Worm (Caenorhabditis elegans) whole organism, early embryonic: ENCODE measurements around the gene srw-16.

Experiments
- B0310.2 ChIP-seq: sonication (generic microtip); optimal IDR thresholded peaks from 2 replicates; lab custom pipeline; 2016; ENCODE audit warnings: mild to moderate bottlenecking, missing genetic modification characterization, missing compliant biosample characterization
- F13C5.2 ChIP-seq: sonication (generic microtip); optimal IDR thresholded peaks from 2 replicates; lab custom pipeline; 2017; ENCODE audit warnings: mild to moderate bottlenecking, missing genetic modification characterization, inconsistent platforms, missing compliant biosample characterization
- aly-1 ChIP-seq: sonication (generic microtip); optimal IDR thresholded peaks from 2 replicates; lab custom pipeline; 2016; ENCODE audit warnings: missing genetic modification characterization, missing compliant biosample characterization
- ama-1 ChIP-seq: fragments of 150-350 bp; optimal IDR thresholded peaks from 2 replicates; lab custom pipeline; 2014
- ceh-13 ChIP-seq: fragments of 200-800 bp; sonication (Bioruptor generic); optimal IDR thresholded peaks from 2 replicates; lab custom pipeline; 2018; ENCODE audit warnings: mild to moderate bottlenecking, missing genetic modification characterization, missing compliant biosample characterization
- ceh-36 ChIP-seq: sonication (generic microtip); optimal IDR thresholded peaks from 2 replicates; lab custom pipeline; 2016; ENCODE audit warnings: missing genetic modification characterization, inconsistent platforms, missing compliant biosample characterization
- ets-7 ChIP-seq: sonication (generic microtip); optimal IDR thresholded peaks from 2 replicates; lab custom pipeline; 2016; ENCODE audit warnings: missing genotype, missing genetic modification characterization, missing compliant biosample characterization
- flt-1 ChIP-seq: fragments of 200-800 bp; sonication (Bioruptor generic); IDR thresholded peaks from 2 replicates; pipeline ENCODE4 v1.3.6; 2022; ENCODE audit warnings: missing genetic modification characterization, missing compliant biosample characterization
- hmbx-1 ChIP-seq: sonication (generic microtip); optimal IDR thresholded peaks from 2 replicates; lab custom pipeline; 2016; ENCODE audit warnings: mild to moderate bottlenecking, missing genetic modification characterization, missing compliant biosample characterization
- hmg-4 ChIP-seq: fragments of 200-800 bp; sonication (Bioruptor generic); optimal IDR thresholded peaks from 2 replicates; lab custom pipeline; 2018; ENCODE audit warnings: mild to moderate bottlenecking, missing genetic modification characterization, missing compliant biosample characterization
- hnd-1 ChIP-seq: sonication (generic microtip); optimal IDR thresholded peaks from 2 replicates; lab custom pipeline; 2016; ENCODE audit warnings: missing genetic modification characterization, missing compliant biosample characterization
- pes-1 ChIP-seq: fragments of 200-800 bp; sonication (Bioruptor generic); IDR thresholded peaks from 2 replicates; pipeline ENCODE4 v1.3.6; 2022; ENCODE audit warnings: missing genetic modification reagents, missing genetic modification characterization, missing compliant biosample characterization
- scrt-1 ChIP-seq: fragments of 200-800 bp; sonication (Bioruptor generic); IDR thresholded peaks from 2 replicates; pipeline ENCODE4 v1.3.6; 2022; ENCODE audit warnings: missing genetic modification characterization, missing compliant biosample characterization
- sea-1 ChIP-seq: fragments of 200-800 bp; sonication (Bioruptor generic); conservative IDR thresholded peaks from 2 replicates; pipeline ENCODE4 v1.3.6; 2022; ENCODE audit warnings: missing genetic modification characterization, missing compliant biosample characterization
- tbx-11 ChIP-seq: fragments of 200-800 bp; sonication (Bioruptor generic); IDR thresholded peaks from 2 replicates; pipeline ENCODE4 v1.3.6; 2022; ENCODE audit warnings: missing genetic modification characterization, missing compliant biosample characterization
- tbx-37 ChIP-seq: fragments of 200-800 bp; sonication (Bioruptor generic); conservative IDR thresholded peaks from 2 replicates; pipeline ENCODE4 v1.3.6; 2022; ENCODE audit warnings: missing genetic modification reagents, missing genetic modification characterization, missing compliant biosample characterization
- tra-4 ChIP-seq: sonication (generic microtip); optimal IDR thresholded peaks from 2 replicates; lab custom pipeline; 2017; ENCODE audit warnings: missing genetic modification characterization, missing compliant biosample characterization

srw-16 gene

DNA sequence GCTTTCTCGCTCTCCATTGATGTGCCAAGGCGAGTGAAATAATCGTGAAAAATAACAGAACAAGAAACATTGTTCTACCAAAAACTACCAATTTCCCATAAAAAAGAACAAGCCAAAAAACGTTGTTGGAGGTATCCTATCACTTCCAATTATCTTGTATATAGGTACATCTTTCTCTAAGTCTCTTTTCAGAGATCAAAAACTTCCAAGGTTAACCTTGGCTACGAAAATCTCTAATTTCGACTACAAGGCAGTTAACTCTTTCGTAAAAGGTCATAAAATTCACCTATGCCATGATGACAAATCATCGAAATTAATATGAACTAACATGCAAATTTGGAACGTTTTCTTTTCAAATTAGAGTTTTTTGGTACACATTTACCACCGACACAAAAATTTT is 13.2 kb upstream of the srw-16 start, which contains the start of gene cyp-34A1:
cyp-34A1 (minus strand) TSS at position 101 of the 400 bp plus-strand sequence.
- TF ChIP-seq hmg-4 (GFP tag; lab: Kevin White, UChicago) (no peak), scrt-1 (no peak), pes-1 (no peak), hmbx-1 (tag; lab: Kevin White, UChicago) (no peak), tbx-11 (GFP tag; lab: Robert Waterston, UW) (no peak), aly-1 (tag; lab: Kevin White, UChicago) (no peak), tbx-37 (GFP tag; lab: Robert Waterston, UW) (no peak), F13C5.2 (tag; lab: Kevin White, UChicago) (no peak), hnd-1 (tag; lab: Kevin White, UChicago) (no peak), sea-1 (no peak), flt-1 (GFP tag; lab: Robert Waterston, UW) (no peak), ets-7 (tag; lab: Kevin White, UChicago) (no peak), ceh-36 (no peak), ceh-13 (no peak), B0310.2 (tag; lab: Kevin White, UChicago) (no peak), tra-4 (tag; lab: Kevin White, UChicago) (no peak), ama-1 (lab: Kevin White, UChicago) (no peak)

DNA sequence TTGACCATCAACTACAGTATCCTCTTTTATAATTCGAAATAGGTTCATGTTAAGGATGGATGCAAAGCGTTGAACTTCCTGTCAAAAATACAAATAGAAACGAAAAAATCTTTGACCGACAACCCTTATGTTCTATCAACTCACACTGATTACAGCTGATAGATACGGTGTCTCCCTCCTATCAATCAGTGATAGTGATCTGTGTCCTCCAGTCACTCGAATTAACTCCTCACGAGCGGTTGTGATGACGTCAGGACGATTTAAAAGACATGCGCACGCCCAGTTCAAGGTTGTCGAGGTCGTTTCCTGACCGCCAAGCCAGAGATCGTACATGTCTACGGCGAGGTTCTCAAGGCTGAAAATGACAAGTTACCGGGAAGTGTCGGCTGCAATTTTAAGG is 11.3 kb upstream of the srw-16 start:
- TF ChIP-seq hmbx-1 (tag; lab: Kevin White, UChicago) (no peak), pes-1 (no peak), B0310.2 (tag; lab: Kevin White, UChicago) (no peak), flt-1 (GFP tag; lab: Robert Waterston, UW) (no peak), sea-1 (no peak), ceh-13 (no peak), scrt-1 (no peak), hmg-4 (GFP tag; lab: Kevin White, UChicago) (no peak), hnd-1 (tag; lab: Kevin White, UChicago) (no peak), aly-1 (tag; lab: Kevin White, UChicago) (no peak), ets-7 (tag; lab: Kevin White, UChicago) (no peak), tbx-11 (GFP tag; lab: Robert Waterston, UW) (no peak)

DNA sequence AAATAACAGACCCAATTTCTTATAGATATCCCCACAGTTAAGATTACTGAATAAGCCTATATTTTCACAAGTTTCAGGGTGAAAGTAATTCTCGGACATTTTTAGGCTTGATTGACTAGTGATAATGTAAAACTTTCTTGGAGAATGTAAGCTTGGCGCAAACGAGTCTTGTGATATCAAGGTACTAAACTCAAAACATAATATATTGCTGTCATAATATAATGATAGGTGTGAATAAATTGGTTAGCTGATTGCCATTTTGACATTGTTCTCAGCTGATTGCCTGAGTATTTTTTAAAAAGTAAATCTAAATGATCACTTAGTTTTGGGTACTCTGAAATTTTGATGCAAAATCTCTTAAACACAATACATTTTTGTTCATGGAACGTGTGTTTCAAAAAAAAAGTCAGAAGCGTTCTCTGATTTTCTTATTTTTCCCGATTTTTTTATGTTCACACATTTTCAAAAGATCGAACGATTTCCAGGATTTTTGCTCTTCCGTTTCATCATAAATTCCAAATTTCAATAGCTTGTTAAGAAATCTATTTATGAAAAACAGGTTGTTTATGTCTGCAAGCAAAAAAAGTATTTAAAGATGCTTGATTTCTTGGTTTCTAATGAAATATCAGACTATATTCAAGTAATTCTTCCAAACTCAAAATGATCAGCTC is 6.8 kb upstream of the srw-16 start, which contains the start of the genes srw-19 and srx-51:
srw-19 (minus strand) TSS at position 101 of the 671 bp plus-strand sequence.
srx-51 (plus strand) TSS at position 621 of the 671 bp plus-strand sequence.
- TF ChIP-seq tbx-11 (GFP tag; lab: Robert Waterston, UW) (no peak), hmg-4 (GFP tag; lab: Kevin White, UChicago) (no peak), ceh-36 (no peak)

DNA sequence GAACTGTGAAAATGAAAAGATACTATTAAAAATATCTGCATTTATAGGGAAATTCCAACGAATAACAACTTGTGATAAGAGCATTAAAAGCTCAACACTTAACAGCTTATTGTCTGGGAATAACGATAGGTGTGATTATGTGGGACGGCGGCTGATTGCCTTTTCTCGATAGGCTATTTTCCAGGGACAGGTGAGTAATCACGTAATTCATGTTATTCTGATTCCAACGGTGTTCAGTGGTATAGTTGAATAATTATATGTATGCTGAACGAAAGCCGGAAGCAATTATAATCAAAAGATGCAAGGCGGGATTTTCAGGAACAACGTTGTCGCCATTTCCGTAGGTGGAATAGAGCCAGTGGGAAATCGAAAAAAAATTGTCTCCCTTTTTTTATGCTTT is 2.3 kb upstream of the srw-16 start, which contains the start of gene srw-17:
srw-17 (minus strand) TSS at position 101 of the 400 bp plus-strand sequence.
- TF ChIP-seq hnd-1 (tag; lab: Kevin White, UChicago) (no peak), aly-1 (tag; lab: Kevin White, UChicago) (no peak), ama-1 (lab: Kevin White, UChicago) (no peak), tbx-11 (GFP tag; lab: Robert Waterston, UW) (no peak), tra-4 (tag; lab: Kevin White, UChicago) (no peak)

DNA sequence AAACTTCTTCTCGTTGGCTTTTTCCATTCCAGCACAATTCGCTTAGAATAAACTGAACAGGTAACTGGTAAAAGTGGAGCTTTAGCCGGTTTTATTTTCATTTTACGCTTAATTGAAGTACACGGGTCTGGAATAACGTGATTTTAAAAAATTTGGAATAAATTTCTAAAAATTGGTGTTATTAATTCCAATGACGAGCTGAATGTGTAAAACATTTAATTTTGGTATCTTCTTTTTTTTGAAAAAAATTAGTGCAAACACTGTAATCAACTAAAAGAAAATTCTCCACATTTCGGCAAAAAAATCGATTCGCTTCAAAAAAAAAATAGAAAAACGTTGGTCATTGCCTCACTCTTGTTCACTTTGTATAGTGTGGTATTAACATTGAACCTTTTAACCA is 2.4 kb downstream of the srw-16 start, which contains the start of gene T10H4.4:
T10H4.4 (minus strand) TSS at position 101 of the 400 bp plus-strand sequence.
- TF ChIP-seq hmg-4 (GFP tag; lab: Kevin White, UChicago) (no peak), pes-1 (no peak), ceh-36 (no peak), B0310.2 (tag; lab: Kevin White, UChicago) (no peak), scrt-1 (no peak), tra-4 (tag; lab: Kevin White, UChicago) (no peak), ets-7 (tag; lab: Kevin White, UChicago) (no peak), hmbx-1 (tag; lab: Kevin White, UChicago) (no peak), sea-1 (no peak), ama-1 (lab: Kevin White, UChicago) (no peak), ceh-13 (no peak), F13C5.2 (tag; lab: Kevin White, UChicago) (no peak), tbx-37 (GFP tag; lab: Robert Waterston, UW) (no peak), aly-1 (tag; lab: Kevin White, UChicago) (no peak), tbx-11 (GFP tag; lab: Robert Waterston, UW) (no peak), flt-1 (GFP tag; lab: Robert Waterston, UW) (no peak), hnd-1 (tag; lab: Kevin White, UChicago) (no peak)

DNA sequence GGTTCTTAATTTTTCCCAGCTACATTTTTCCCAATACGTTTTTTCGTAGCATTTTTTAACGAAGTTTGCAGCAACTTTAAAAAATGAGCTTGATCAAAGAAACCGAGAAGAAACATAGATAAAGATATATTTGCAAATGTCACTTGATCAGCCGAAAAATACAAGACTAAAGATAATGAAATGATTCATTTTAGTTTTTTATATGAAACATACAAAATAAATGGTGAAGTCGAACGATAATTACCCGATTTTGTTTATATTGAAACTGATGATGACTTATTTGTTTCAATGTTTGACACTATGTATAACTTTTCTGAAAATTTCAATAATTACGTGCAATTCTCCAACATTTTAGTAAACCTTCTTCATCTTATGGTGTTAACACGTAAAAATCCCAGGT is 6.4 kb downstream of the srw-16 start, which contains the start of gene srw-22:
srw-22 (plus strand) TSS at position 301 of the 400 bp plus-strand sequence.
- no peak for TF ChIP-seq hmg-4 (GFP tag; lab: Kevin White, UChicago)
- TF ChIP-seq pes-1, result no peak
- no peak for TF ChIP-seq sea-1
- no peak for TF ChIP-seq flt-1 (GFP tag; lab: Robert Waterston, UW)
- no peak for TF ChIP-seq ets-7 (tag; lab: Kevin White, UChicago)
- no peak for TF ChIP-seq scrt-1
- TF ChIP-seq ceh-36, result no peak
- TF ChIP-seq aly-1 (tag; lab: Kevin White, UChicago), result no peak
- TF ChIP-seq tbx-11 (GFP tag; lab: Robert Waterston, UW), result no peak
- no peak for TF ChIP-seq hnd-1 (tag; lab: Kevin White, UChicago)
- TF ChIP-seq F13C5.2 (tag; lab: Kevin White, UChicago), result no peak
- TF ChIP-seq ama-1 (lab: Kevin White, UChicago), result no peak
- no peak for TF ChIP-seq hmbx-1 (tag; lab: Kevin White, UChicago)
- TF ChIP-seq tbx-37 (GFP tag; lab: Robert Waterston, UW), result no peak
- TF ChIP-seq B0310.2 (tag; lab: Kevin White, UChicago), result no peak
- TF ChIP-seq ceh-13, result no peak
- no peak for TF ChIP-seq tra-4 (tag; lab: Kevin White, UChicago)

DNA sequence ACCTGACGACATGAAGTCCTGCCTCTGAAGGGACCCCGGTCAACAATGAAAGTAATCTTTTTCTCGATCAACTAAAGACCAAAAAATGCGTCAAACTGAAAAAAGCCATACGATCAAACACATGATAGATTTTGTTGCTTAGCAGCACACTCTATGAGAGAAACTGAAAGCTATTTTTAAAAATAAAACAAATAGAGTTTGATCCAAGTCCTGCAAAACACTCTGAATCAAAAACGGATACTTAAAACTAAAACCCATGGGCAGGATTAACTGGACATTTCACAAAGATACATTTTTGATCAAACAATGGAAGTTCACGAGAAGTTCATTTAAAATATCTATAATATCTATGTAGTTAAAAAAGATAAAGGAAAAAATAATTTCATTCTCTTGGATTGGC is 7.3 kb downstream of the srw-16 start, which contains the start of gene T10H4.13:
T10H4.13 (minus strand) TSS at position 101 of the 400 bp plus-strand sequence.
- no peak for TF ChIP-seq ama-1 (lab: Kevin White, UChicago)
- no peak for TF ChIP-seq F13C5.2 (tag; lab: Kevin White, UChicago)
- TF ChIP-seq tbx-11 (GFP tag; lab: Robert Waterston, UW), result no peak
- TF ChIP-seq B0310.2 (tag; lab: Kevin White, UChicago), result no peak
- no peak for TF ChIP-seq ets-7 (tag; lab: Kevin White, UChicago)
- no peak for TF ChIP-seq ceh-13
- no peak for TF ChIP-seq flt-1 (GFP tag; lab: Robert Waterston, UW)
- TF ChIP-seq sea-1, result no peak
- TF ChIP-seq pes-1, result no peak
- no peak for TF ChIP-seq hmg-4 (GFP tag; lab: Kevin White, UChicago)
- TF ChIP-seq scrt-1, result no peak
- TF ChIP-seq aly-1 (tag; lab: Kevin White, UChicago), result no peak
- TF ChIP-seq ceh-36, result no peak
- TF ChIP-seq hmbx-1 (tag; lab: Kevin White, UChicago), result no peak
- no peak for TF ChIP-seq tra-4 (tag; lab: Kevin White, UChicago)
